Worm (Caenorhabditis elegans): Measurements from ENCODE around the gene F22B5.10.

Gene F22B5.10

ce11 chrII:8516783-8517182 lies 49.8 kb downstream of the F22B5.10 start, which contains the start of gene rnh-2 (continued):
- TF ChIP-seq nhr-120 (GFP tag; IDR thresholded peaks at IDR 0.05) (no peak), D2030.7 (GFP tag; IDR thresholded peaks at IDR 0.05) (peak; percentile 62), F10E7.11 (tag; optimal IDR thresholded peaks at IDR 0.05) (no peak)

Measured in whole organism, young adult.